Worm (Caenorhabditis elegans) whole organism, L1 larva: ENCODE results near the gene F44F4.3.

Experiments used
- ces-1 ChIP-seq: fragments of 150-350 bp; optimal IDR thresholded peaks from 2 replicates; lab custom pipeline; 2014; ENCODE audit warnings: missing biosample characterization, missing genetic modification reagents, missing genetic modification characterization
- fkh-10 ChIP-seq: sonication (generic microtip); optimal IDR thresholded peaks from 2 replicates; lab custom pipeline; 2017; ENCODE audit warnings: missing biosample characterization, missing genetic modification reagents, missing genetic modification characterization
- fos-1 ChIP-seq: fragments of 150-350 bp; optimal IDR thresholded peaks from 2 replicates; lab custom pipeline; 2014; ENCODE audit warnings: missing biosample characterization, missing genetic modification characterization
- irx-1 ChIP-seq: sonication (generic microtip); optimal IDR thresholded peaks from 2 replicates; lab custom pipeline; 2016; ENCODE audit warnings: missing genetic modification characterization, missing compliant biosample characterization
- lin-35 ChIP-seq, 2 experiments: fragments of 150-350 bp; optimal IDR thresholded peaks; 2 replicates each; lab custom pipeline; 2014; ENCODE audit warnings: missing biosample characterization in 2 of 2, missing genetic modification characterization in 2 of 2, missing genetic modification reagents in 2 of 2
- nhr-11 ChIP-seq: fragments of 150-350 bp; optimal IDR thresholded peaks from 2 replicates; lab custom pipeline; 2014; ENCODE audit warnings: missing biosample characterization, missing genetic modification characterization
- skn-1 ChIP-seq: fragments of 150-350 bp; optimal IDR thresholded peaks from 2 replicates; lab custom pipeline; 2014; ENCODE audit warnings: missing biosample characterization, missing genetic modification characterization
- sox-4 ChIP-seq: sonication (generic microtip); optimal IDR thresholded peaks from 2 replicates; lab custom pipeline; 2016; ENCODE audit warnings: missing genetic modification characterization, missing compliant biosample characterization
- unc-130 ChIP-seq: fragments of 150-350 bp; optimal IDR thresholded peaks from 2 replicates; lab custom pipeline; 2017; ENCODE audit warnings: missing biosample characterization, missing genetic modification characterization, inconsistent platforms
- zip-4 ChIP-seq: fragments of 200-800 bp; sonication (Bioruptor generic); optimal IDR thresholded peaks from 2 replicates; lab custom pipeline; 2018; ENCODE audit warnings: mild to moderate bottlenecking, missing genetic modification characterization, moderate library complexity, missing compliant biosample characterization

- TF ChIP-seq sox-4 (tag; lab: Kevin White, UChicago) (peak; percentile 66), ces-1 (no peak), irx-1 (tag; lab: Kevin White, UChicago) (peak; percentile 77), nhr-11 (no peak), fkh-10 (peak; percentile 78), lin-35 (GFP tag; optimal IDR thresholded peaks at IDR 0.05; lab: Kevin White, UChicago) (peak; percentile 77 to 89), skn-1 (tag; lab: Kevin White, UChicago) (peak; percentile 74), unc-130 (tag; lab: Kevin White, UChicago) (peak; percentile 80), fos-1 (tag; lab: Kevin White, UChicago) (peak; percentile 82), zip-4 (peak; percentile 52)
These were observed 45.7 kb downstream of the F44F4.3 start for ce11 chrII:10840067-10840466.
